Worm (Caenorhabditis elegans): ENCODE data around the gene C06E1.11.

- no peak for TF ChIP-seq sea-2 (GFP tag; optimal IDR thresholded peaks at IDR 0.05)
- TF ChIP-seq ztf-11 (tag; optimal IDR thresholded peaks at IDR 0.05), result no peak
- TF ChIP-seq mdl-1 (tag; optimal IDR thresholded peaks at IDR 0.05), result no peak
Measured at ce11 chrIII:8630833-8631232, 14.3 kb upstream of the C06E1.11 start, which contains the start of gene dnj-10.

Data from whole organism, L3 larva.